Fruit fly (Drosophila melanogaster): ENCODE results near the gene CG42324.

CG42324 gene

dm6 chr3L:3516485-3516884, 44.2 kb downstream of the CG42324 start:
- TF ChIP-seq foxo (GFP tag; optimal IDR thresholded peaks at IDR 0.05): no peak
- no peak for TF ChIP-seq Mio (GFP tag; optimal IDR thresholded peaks at IDR 0.05)
- no peak for TF ChIP-seq lola (GFP tag; optimal IDR thresholded peaks at IDR 0.05)
- TF ChIP-seq dl (GFP tag; optimal IDR thresholded peaks at IDR 0.05; ENCODE audit: insufficient read depth in 1 of 2, partially characterized antibody in 2 of 2): no peak
- no peak for TF ChIP-seq ey (GFP tag; optimal IDR thresholded peaks at IDR 0.05)
- TF ChIP-seq Sp1 (GFP tag; optimal IDR thresholded peaks at IDR 0.05): no peak

DNA sequence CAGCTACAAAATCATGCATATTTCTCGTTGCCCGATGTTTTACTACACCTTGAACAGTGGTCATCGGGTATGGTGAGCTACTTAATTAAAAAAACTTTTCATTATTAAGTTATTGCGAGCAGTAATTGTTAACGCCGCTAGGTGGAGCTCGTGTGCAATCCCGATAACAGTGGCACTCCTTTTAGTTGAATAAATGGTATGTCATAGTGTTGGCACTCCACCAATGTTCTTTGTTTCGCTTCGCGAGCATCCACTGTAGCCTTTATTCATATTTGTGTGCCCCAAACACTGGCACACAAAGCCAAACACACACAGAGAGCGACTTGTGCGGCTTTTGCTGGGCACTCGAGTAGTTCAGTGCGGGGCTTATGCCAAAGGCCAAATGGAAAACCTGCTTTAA, 45.6 kb downstream of the CG42324 start:
- TF ChIP-seq Sp1 (GFP tag; optimal IDR thresholded peaks at IDR 0.05) (peak; percentile 87), Jra (GFP tag; optimal IDR thresholded peaks at IDR 0.05) (peak; percentile 72), usp (GFP tag; optimal IDR thresholded peaks at IDR 0.05) (no peak), tai (GFP tag; optimal IDR thresholded peaks at IDR 0.05) (peak; percentile 87), Hr78 (GFP tag; optimal IDR thresholded peaks at IDR 0.05) (no peak), Vsx2 (GFP tag; optimal IDR thresholded peaks at IDR 0.05; ENCODE audit: partially characterized antibody) (peak; percentile 6), brk (GFP tag; optimal IDR thresholded peaks at IDR 0.05) (peak; percentile 78), jim (GFP tag; optimal IDR thresholded peaks at IDR 0.05) (no peak), woc (GFP tag; optimal IDR thresholded peaks at IDR 0.05) (peak; percentile 94), pan (optimal IDR thresholded peaks at IDR 0.05) (no peak), sage (GFP tag; optimal IDR thresholded peaks at IDR 0.05) (peak; percentile 84), Abd-B (GFP tag; optimal IDR thresholded peaks at IDR 0.05) (no peak), GATAd (GFP tag; optimal IDR thresholded peaks at IDR 0.05) (peak; percentile 44), ey (GFP tag; optimal IDR thresholded peaks at IDR 0.05) (peak; percentile 96), sv (GFP tag; optimal IDR thresholded peaks at IDR 0.05) (peak; percentile 80), N (GFP tag; optimal IDR thresholded peaks at IDR 0.05) (no peak), Mio (GFP tag; optimal IDR thresholded peaks at IDR 0.05) (peak; percentile 54), Rel (GFP tag; optimal IDR thresholded peaks at IDR 0.05) (peak; percentile 64), Rel (tag; optimal IDR thresholded peaks at IDR 0.05) (peak; percentile 29), CG32264 (GFP tag; optimal IDR thresholded peaks at IDR 0.05) (peak; percentile 91), dmrt93B (GFP tag; optimal IDR thresholded peaks at IDR 0.05) (peak; percentile 85), Dif (GFP tag; optimal IDR thresholded peaks at IDR 0.05; ENCODE audit: partially characterized antibody) (no peak), lola (GFP tag; optimal IDR thresholded peaks at IDR 0.05) (no peak), CG9705 (GFP tag; optimal IDR thresholded peaks at IDR 0.05) (peak; percentile 73), Myc (optimal IDR thresholded peaks at IDR 0.05) (no peak), dsf (GFP tag; optimal IDR thresholded peaks at IDR 0.05; ENCODE audit: borderline replicate concordance) (peak; percentile 53), rgr (GFP tag; optimal IDR thresholded peaks at IDR 0.05) (peak; percentile 94), HLH106 (tag; optimal IDR thresholded peaks at IDR 0.05) (peak; percentile 86), CrebA (GFP tag; optimal IDR thresholded peaks at IDR 0.05; ENCODE audit: borderline replicate concordance) (peak; percentile 22), dl (GFP tag; optimal IDR thresholded peaks at IDR 0.05; ENCODE audit: insufficient read depth in 1 of 2, partially characterized antibody in 2 of 2) (no peak), foxo (GFP tag; optimal IDR thresholded peaks at IDR 0.05) (peak; percentile 82 to 90), psq (GFP tag; optimal IDR thresholded peaks at IDR 0.05) (peak; percentile 93), Dfd (GFP tag; optimal IDR thresholded peaks at IDR 0.05) (no peak), fru (GFP tag; optimal IDR thresholded peaks at IDR 0.05) (peak; percentile 93), Hnf4 (GFP tag; optimal IDR thresholded peaks at IDR 0.05) (peak; percentile 94), br (GFP tag; optimal IDR thresholded peaks at IDR 0.05) (peak; percentile 96), OdsH (GFP tag; optimal IDR thresholded peaks at IDR 0.05) (peak; percentile 95), h (GFP tag; optimal IDR thresholded peaks at IDR 0.05) (peak; percentile 96), Hr83 (GFP tag; optimal IDR thresholded peaks at IDR 0.05; ENCODE audit: poor library complexity, severe bottlenecking) (no peak)
